Worm (Caenorhabditis elegans): ENCODE results near the gene Y62H9A.9.

Y62H9A.9 gene

ce11 chrX:11898040-11898439 lies at the start of gene Y62H9A.9:
TSS of gene Y62H9A.9 (minus strand) at chrX:11898140.
- TF ChIP-seq hlh-1 (tag; optimal IDR thresholded peaks at IDR 0.05) (no peak), nhr-2 (tag; optimal IDR thresholded peaks at IDR 0.05) (no peak), nhr-28 (tag; optimal IDR thresholded peaks at IDR 0.05) (no peak), lin-13 (tag; optimal IDR thresholded peaks at IDR 0.05) (no peak), mep-1 (tag; optimal IDR thresholded peaks at IDR 0.05) (no peak), ham-2 (GFP tag; optimal IDR thresholded peaks at IDR 0.05) (no peak), M03D4.4 (tag; optimal IDR thresholded peaks at IDR 0.05) (no peak), mab-5 (tag; optimal IDR thresholded peaks at IDR 0.05) (no peak), ceh-39 (tag; optimal IDR thresholded peaks at IDR 0.05) (no peak), nhr-76 (tag; optimal IDR thresholded peaks at IDR 0.05) (no peak), ceh-43 (GFP tag; optimal IDR thresholded peaks at IDR 0.05) (no peak), bed-3 (GFP tag; optimal IDR thresholded peaks at IDR 0.05) (no peak), ztf-11 (tag; optimal IDR thresholded peaks at IDR 0.05) (no peak)

DNA sequence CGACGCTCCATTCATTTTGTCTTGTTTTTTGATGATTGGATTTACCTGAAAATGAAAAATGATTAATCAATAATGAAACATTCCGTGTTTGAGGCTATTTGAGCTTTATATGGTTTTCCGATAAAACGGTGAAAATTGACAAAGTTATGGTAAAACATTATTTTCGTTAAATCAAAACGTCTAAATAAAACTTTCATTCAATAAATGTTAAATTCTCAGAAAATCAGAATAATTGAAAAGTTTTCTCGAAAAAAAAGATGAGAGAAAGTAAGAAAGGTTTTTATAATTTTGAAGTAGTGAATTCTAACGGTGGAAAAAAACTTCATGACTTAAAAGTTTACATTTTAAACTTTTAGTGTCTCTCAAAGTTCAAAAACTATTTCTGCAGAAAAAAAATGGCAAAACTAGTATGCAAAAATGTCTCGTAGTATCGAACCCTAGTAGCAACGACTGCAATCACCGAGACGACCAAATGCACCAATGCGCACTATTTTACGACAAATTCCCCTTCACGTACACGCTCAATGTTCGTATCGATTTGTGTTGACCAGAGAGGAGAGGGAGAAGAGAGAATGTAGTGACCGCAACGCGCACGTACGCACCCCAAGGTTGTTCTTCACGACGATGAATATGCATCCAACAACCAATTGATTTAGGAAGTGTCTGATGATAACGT lies 49.0 kb upstream of the Y62H9A.9 start, which contains the start of gene nfya-1:
nfya-1 (minus strand) TSS at position 51 of the 676 bp plus-strand sequence.
- TF ChIP-seq ztf-11 (tag; optimal IDR thresholded peaks at IDR 0.05) = no peak
- TF ChIP-seq ceh-39 (tag; optimal IDR thresholded peaks at IDR 0.05) = peak; percentile 59
- TF ChIP-seq zip-8 (tag; optimal IDR thresholded peaks at IDR 0.05) = no peak
- no peak for TF ChIP-seq mab-5 (tag; optimal IDR thresholded peaks at IDR 0.05)
- TF ChIP-seq flh-1 (GFP tag; optimal IDR thresholded peaks at IDR 0.05) = no peak
- TF ChIP-seq tbx-8 (GFP tag; optimal IDR thresholded peaks at IDR 0.05) = no peak
- no peak for TF ChIP-seq blmp-1 (tag; optimal IDR thresholded peaks at IDR 0.05)
- TF ChIP-seq ceh-43 (GFP tag; optimal IDR thresholded peaks at IDR 0.05) = no peak
- TF ChIP-seq pha-4 (tag; optimal IDR thresholded peaks at IDR 0.05) = peak; percentile 28
- peak; percentile 38 for TF ChIP-seq mep-1 (tag; optimal IDR thresholded peaks at IDR 0.05)
- TF ChIP-seq ces-1 (GFP tag; optimal IDR thresholded peaks at IDR 0.05) = peak; percentile 44
- no peak for TF ChIP-seq nhr-28 (tag; optimal IDR thresholded peaks at IDR 0.05)
- TF ChIP-seq lin-32 (GFP tag; optimal IDR thresholded peaks at IDR 0.05) = no peak
- no peak for TF ChIP-seq cnd-1 (tag; optimal IDR thresholded peaks at IDR 0.05)
- no peak for TF ChIP-seq nhr-237 (tag; optimal IDR thresholded peaks at IDR 0.05)
- TF ChIP-seq mls-2 (tag; optimal IDR thresholded peaks at IDR 0.05) = no peak
- peak; percentile 32 for TF ChIP-seq lin-13 (tag; optimal IDR thresholded peaks at IDR 0.05)
- TF ChIP-seq nhr-2 (tag; optimal IDR thresholded peaks at IDR 0.05) = no peak
- no peak for TF ChIP-seq bed-3 (GFP tag; optimal IDR thresholded peaks at IDR 0.05)
- no peak for TF ChIP-seq elt-1 (tag; optimal IDR thresholded peaks at IDR 0.05; ENCODE audit: borderline replicate concordance, insufficient read depth)
- no peak for TF ChIP-seq nhr-76 (tag; optimal IDR thresholded peaks at IDR 0.05)
- no peak for TF ChIP-seq unc-120 (tag; optimal IDR thresholded peaks at IDR 0.05; ENCODE audit: poor library complexity, severe bottlenecking)
- TF ChIP-seq elt-3 (tag; optimal IDR thresholded peaks at IDR 0.05) = no peak
- no peak for TF ChIP-seq M03D4.4 (tag; optimal IDR thresholded peaks at IDR 0.05)
- TF ChIP-seq sptf-1 (tag; optimal IDR thresholded peaks at IDR 0.05) = no peak
- no peak for TF ChIP-seq drap-1 (GFP tag; optimal IDR thresholded peaks at IDR 0.05)
- TF ChIP-seq ham-2 (GFP tag; optimal IDR thresholded peaks at IDR 0.05) = no peak
- TF ChIP-seq sem-2 (GFP tag; optimal IDR thresholded peaks at IDR 0.05) = no peak
- no peak for TF ChIP-seq ceh-83 (GFP tag; optimal IDR thresholded peaks at IDR 0.05)
- no peak for TF ChIP-seq unc-39 (tag; optimal IDR thresholded peaks at IDR 0.05)
- TF ChIP-seq nhr-12 (tag; optimal IDR thresholded peaks at IDR 0.05) = no peak
- TF ChIP-seq snpc-4 (tag; optimal IDR thresholded peaks at IDR 0.05) = no peak
- TF ChIP-seq unc-62 (GFP tag; optimal IDR thresholded peaks at IDR 0.05) = no peak
- peak; percentile 62 for TF ChIP-seq hlh-1 (tag; optimal IDR thresholded peaks at IDR 0.05)

ce11 chrX:11941951-11942350 lies 44.0 kb upstream of the Y62H9A.9 start, which contains the start of gene F55G7.3:
TSS of gene F55G7.3 (minus strand) at chrX:11942051.
- no peak for TF ChIP-seq lin-32 (GFP tag; optimal IDR thresholded peaks at IDR 0.05)

ce11 chrX:11938826-11939225 lies 40.9 kb upstream of the Y62H9A.9 start, which contains the start of gene F55G7.5:
TSS of gene F55G7.5 (minus strand) at chrX:11938926.
- TF ChIP-seq sptf-1 (tag; optimal IDR thresholded peaks at IDR 0.05) = no peak
- TF ChIP-seq bed-3 (GFP tag; optimal IDR thresholded peaks at IDR 0.05) = no peak
- no peak for TF ChIP-seq drap-1 (GFP tag; optimal IDR thresholded peaks at IDR 0.05)
- TF ChIP-seq elt-1 (tag; optimal IDR thresholded peaks at IDR 0.05; ENCODE audit: borderline replicate concordance, insufficient read depth) = no peak
- no peak for TF ChIP-seq zip-8 (tag; optimal IDR thresholded peaks at IDR 0.05)
- TF ChIP-seq unc-39 (tag; optimal IDR thresholded peaks at IDR 0.05) = no peak
- TF ChIP-seq nhr-237 (tag; optimal IDR thresholded peaks at IDR 0.05) = no peak
- no peak for TF ChIP-seq ztf-11 (tag; optimal IDR thresholded peaks at IDR 0.05)

Measured in whole organism, mixed stage, embryonic.